Fruit fly (Drosophila melanogaster): Measurements from ENCODE around the gene Neto.

DNA sequence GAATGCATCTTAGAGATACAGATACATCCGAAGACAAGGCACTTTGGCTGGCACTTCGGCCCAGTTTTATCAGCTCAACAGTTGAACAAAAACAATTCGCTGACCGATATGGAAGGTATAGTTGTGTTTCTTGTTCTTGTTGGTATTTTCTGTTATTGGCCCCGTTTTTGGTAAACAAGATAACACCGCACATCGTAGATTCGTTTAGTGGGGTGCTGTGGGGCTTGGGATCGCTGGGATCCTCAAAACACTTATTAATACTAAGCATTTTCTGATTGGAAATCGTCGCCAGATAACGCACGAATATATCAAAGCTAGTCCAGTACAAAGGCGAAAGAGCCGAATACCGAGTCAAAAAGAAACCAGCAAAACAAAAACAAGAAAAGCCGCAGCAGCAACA is 42.1 kb upstream of the Neto start:
- TF ChIP-seq Pif1A (GFP tag; optimal IDR thresholded peaks at IDR 0.05) (no peak), EcR (GFP tag; optimal IDR thresholded peaks at IDR 0.05) (peak; percentile 68), CG12605 (GFP tag; IDR thresholded peaks at IDR 0.05) (peak; percentile 24; the same call in 1 of the 2 replicates), CG34367 (tag; optimal IDR thresholded peaks at IDR 0.05) (no peak), CG8301 (tag; optimal IDR thresholded peaks at IDR 0.05) (no peak), CG8159 (tag; optimal IDR thresholded peaks at IDR 0.05) (no peak), CG32121 (GFP tag; IDR thresholded peaks at IDR 0.05) (no peak), CG17806 (tag; optimal IDR thresholded peaks at IDR 0.05) (no peak), gl (tag; optimal IDR thresholded peaks at IDR 0.05) (peak; percentile 15)
